Worm (Caenorhabditis elegans): ENCODE measurements around the gene pdha-1.

Gene pdha-1

DNA sequence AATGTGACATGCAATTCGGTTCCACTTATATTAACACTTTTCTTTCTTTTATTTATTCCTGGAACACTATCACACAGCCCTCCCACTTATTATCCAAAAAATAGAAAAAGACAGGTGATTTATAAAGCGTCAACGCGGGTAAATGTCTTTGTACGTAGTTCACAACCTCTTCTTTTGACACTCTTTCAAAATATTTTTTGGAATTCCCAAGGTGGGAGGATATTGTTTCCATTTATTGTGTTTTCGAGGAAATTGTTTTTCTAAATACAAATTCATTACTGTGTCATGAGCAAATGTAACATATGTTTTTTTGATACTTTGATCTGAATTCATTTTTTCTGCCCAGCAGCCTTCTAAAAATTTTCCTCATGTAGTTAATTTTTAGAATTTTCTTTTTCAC is 8.2 kb upstream of the pdha-1 start:
- no peak for TF ChIP-seq lin-26 (GFP tag; IDR thresholded peaks at IDR 0.05)
- TF ChIP-seq ceh-91 (GFP tag; IDR thresholded peaks at IDR 0.05) = no peak
- TF ChIP-seq madf-6 (GFP tag; IDR thresholded peaks at IDR 0.05) = no peak
- TF ChIP-seq cebp-1 (GFP tag; IDR thresholded peaks at IDR 0.05) = no peak
- no peak for TF ChIP-seq cebp-1 (tag; optimal IDR thresholded peaks at IDR 0.05)
- no peak for TF ChIP-seq lin-40 (tag; optimal IDR thresholded peaks at IDR 0.05)
- TF ChIP-seq aptf-2 (GFP tag; conservative IDR thresholded peaks at IDR 0.05) = no peak
- TF ChIP-seq C17E4.6 (GFP tag; IDR thresholded peaks at IDR 0.05) = no peak
- TF ChIP-seq F39B2.1 (GFP tag; IDR thresholded peaks at IDR 0.05) = no peak
- TF ChIP-seq T26A5.8 (tag; optimal IDR thresholded peaks at IDR 0.05) = no peak
- no peak for TF ChIP-seq Y53F4B.3 (GFP tag; IDR thresholded peaks at IDR 0.05)
- TF ChIP-seq T07F8.4 (tag; optimal IDR thresholded peaks at IDR 0.05) = no peak
- no peak for TF ChIP-seq unc-130 (GFP tag; optimal IDR thresholded peaks at IDR 0.05)
- no peak for TF ChIP-seq attf-6 (GFP tag; IDR thresholded peaks at IDR 0.05)
- TF ChIP-seq aptf-3 (GFP tag; IDR thresholded peaks at IDR 0.05) = no peak
- TF ChIP-seq atf-7 (tag; optimal IDR thresholded peaks at IDR 0.05) = no peak
- no peak for TF ChIP-seq ama-1 (optimal IDR thresholded peaks at IDR 0.05)
- no peak for TF ChIP-seq ama-1 (GFP tag; optimal IDR thresholded peaks at IDR 0.05)
- no peak for TF ChIP-seq ets-4 (GFP tag; optimal IDR thresholded peaks at IDR 0.05)
- no peak for TF ChIP-seq lin-35 (GFP tag; optimal IDR thresholded peaks at IDR 0.05)
- TF ChIP-seq let-607 (tag; optimal IDR thresholded peaks at IDR 0.05) = no peak
- TF ChIP-seq Y53G8AR.9 (GFP tag; conservative IDR thresholded peaks at IDR 0.05) = no peak

DNA sequence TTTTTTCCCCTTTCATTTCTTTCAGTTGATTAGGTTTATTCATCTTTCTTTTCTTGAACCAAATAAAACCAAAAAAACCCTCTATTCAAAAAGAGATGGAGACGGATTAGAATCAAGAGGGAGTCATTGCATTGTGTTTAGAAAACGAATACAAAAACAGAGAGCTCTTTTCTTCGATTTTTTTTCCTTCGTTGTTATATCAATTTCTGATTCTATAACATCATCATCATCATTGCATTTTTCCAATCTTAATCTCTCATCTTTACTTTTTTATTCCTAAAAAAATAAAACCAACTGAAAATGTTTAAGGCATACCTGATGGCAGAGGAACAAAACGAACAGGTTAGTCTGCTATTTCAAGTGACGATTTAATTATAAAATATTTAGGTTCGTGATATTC is 7.3 kb upstream of the pdha-1 start, which contains the start of gene T05H10.8:
Gene T05H10.8, plus strand, starts transcription at position 301 of the 400 bp plus-strand sequence.
- no peak for TF ChIP-seq Y56A3A.18 (GFP tag; IDR thresholded peaks at IDR 0.05)
- no peak for TF ChIP-seq egl-18 (GFP tag; IDR thresholded peaks at IDR 0.05)
- no peak for TF ChIP-seq die-1 (tag; optimal IDR thresholded peaks at IDR 0.05)
- TF ChIP-seq F57C9.4 (tag; optimal IDR thresholded peaks at IDR 0.05) = no peak
- TF ChIP-seq pha-4 (tag; optimal IDR thresholded peaks at IDR 0.05) = no peak
- no peak for TF ChIP-seq hlh-12 (tag; optimal IDR thresholded peaks at IDR 0.05)
- no peak for TF ChIP-seq zfh-2 (GFP tag; conservative IDR thresholded peaks at IDR 0.05)
- no peak for TF ChIP-seq madf-10 (tag; optimal IDR thresholded peaks at IDR 0.05)
- TF ChIP-seq Y53F4B.3 (GFP tag; IDR thresholded peaks at IDR 0.05) = no peak
- no peak for TF ChIP-seq ZK185.1 (tag; optimal IDR thresholded peaks at IDR 0.05; ENCODE audit: poor library complexity, severe bottlenecking)
- TF ChIP-seq nhr-27 (tag; optimal IDR thresholded peaks at IDR 0.05) = no peak

DNA sequence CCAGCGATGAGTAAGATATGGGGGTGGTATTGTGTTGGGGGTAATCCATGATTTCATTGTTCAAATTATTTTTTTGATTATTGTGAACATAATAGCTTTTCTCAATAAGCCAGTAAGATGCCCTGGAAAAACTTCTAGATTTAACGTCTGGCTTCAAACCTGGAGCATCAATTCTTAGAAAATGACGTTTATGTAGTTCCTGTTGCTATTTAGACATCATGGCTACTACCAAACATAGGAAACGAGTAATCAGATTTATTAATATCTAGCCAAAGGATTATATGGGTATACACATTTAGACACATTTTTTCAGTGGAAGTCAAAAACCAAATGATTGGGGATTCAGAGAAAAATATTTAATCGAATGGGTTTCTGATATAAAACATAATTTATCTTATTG is 6.6 kb upstream of the pdha-1 start:
- TF ChIP-seq Y56A3A.18 (GFP tag; IDR thresholded peaks at IDR 0.05) (no peak), Y53G8AR.9 (GFP tag; conservative IDR thresholded peaks at IDR 0.05) (no peak), hmg-1.2 (GFP tag; IDR thresholded peaks at IDR 0.05) (no peak), lag-1 (GFP tag; IDR thresholded peaks at IDR 0.05) (no peak), T07F8.4 (tag; optimal IDR thresholded peaks at IDR 0.05) (no peak), rec-8 (tag; optimal IDR thresholded peaks at IDR 0.05) (no peak), ceh-58 (GFP tag; IDR thresholded peaks at IDR 0.05) (no peak), F23B12.7 (tag; optimal IDR thresholded peaks at IDR 0.05; ENCODE audit: insufficient read depth) (no peak), attf-3 (GFP tag; conservative IDR thresholded peaks at IDR 0.05) (no peak), tlf-1 (GFP tag; optimal IDR thresholded peaks at IDR 0.05) (no peak), F33H1.4 (GFP tag; IDR thresholded peaks at IDR 0.05) (no peak), rpc-1 (optimal IDR thresholded peaks at IDR 0.05) (no peak), rpc-1 (tag; optimal IDR thresholded peaks at IDR 0.05) (no peak), bed-1 (GFP tag; IDR thresholded peaks at IDR 0.05) (no peak), sptf-2 (GFP tag; optimal IDR thresholded peaks at IDR 0.05) (no peak), efl-1 (GFP tag; optimal IDR thresholded peaks at IDR 0.05) (no peak), C06A6.2 (GFP tag; conservative IDR thresholded peaks at IDR 0.05) (no peak), lin-40 (tag; optimal IDR thresholded peaks at IDR 0.05) (no peak), Y79H2A.3 (GFP tag; conservative IDR thresholded peaks at IDR 0.05) (no peak), nfya-2 (GFP tag; IDR thresholded peaks at IDR 0.05) (no peak), hmg-20 (GFP tag; IDR thresholded peaks at IDR 0.05) (no peak)
